Fruit fly (Drosophila melanogaster) whole organism, embryonic: Measurements from ENCODE around the gene CG12290.

ENCODE experiments used
- ATbp ChIP-seq: fragments of 200-800 bp; sonication (Bioruptor generic); optimal IDR thresholded peaks from 2 replicates; lab custom pipeline; 2017; ENCODE audit warnings: missing biosample characterization, mild to moderate bottlenecking, missing genetic modification characterization, missing genetic modification reagents
- Antp ChIP-seq: fragments of 200-800 bp; sonication (Bioruptor generic); optimal IDR thresholded peaks from 3 replicates; lab custom pipeline; 2016; ENCODE audit warnings: missing biosample characterization, missing genetic modification characterization
- Asciz ChIP-seq: fragments of 200-800 bp; sonication (Bioruptor generic); optimal IDR thresholded peaks from 2 replicates; lab custom pipeline; 2017; ENCODE audit warnings: missing biosample characterization, mild to moderate bottlenecking, missing genetic modification characterization, missing genetic modification reagents
- Atf6 ChIP-seq: fragments of 200-800 bp; sonication (Bioruptor generic); IDR thresholded peaks from 2 replicates; pipeline ENCODE4 v1.3.6; 2022; ENCODE audit warnings: missing biosample characterization, missing genetic modification characterization
- BtbVII ChIP-seq: fragments of 200-800 bp; sonication (Bioruptor generic); optimal IDR thresholded peaks from 3 replicates; lab custom pipeline; 2017; ENCODE audit warnings: missing biosample characterization, mild to moderate bottlenecking, missing genetic modification characterization
- CG10267 ChIP-seq: fragments of 200-800 bp; sonication (Bioruptor generic); optimal IDR thresholded peaks from 2 replicates; lab custom pipeline; 2018; ENCODE audit warnings: missing biosample characterization, mild to moderate bottlenecking, missing genetic modification characterization, moderate library complexity
- CG10366 ChIP-seq: fragments of 200-800 bp; sonication (Bioruptor generic); IDR thresholded peaks from 2 replicates; pipeline ENCODE4 v1.3.6; 2022; ENCODE audit warnings: missing biosample characterization, missing genetic modification characterization
- CG10431 ChIP-seq: fragments of 200-800 bp; sonication (Bioruptor generic); optimal IDR thresholded peaks from 3 replicates; lab custom pipeline; 2018; ENCODE audit warnings: missing biosample characterization, mild to moderate bottlenecking, missing genetic modification characterization
- CG12299 ChIP-seq: fragments of 200-800 bp; sonication (Bioruptor generic); optimal IDR thresholded peaks from 2 replicates; lab custom pipeline; 2018; ENCODE audit warnings: missing biosample characterization, mild to moderate bottlenecking, missing genetic modification characterization
- CG13296 ChIP-seq: fragments of 200-800 bp; sonication (Bioruptor generic); optimal IDR thresholded peaks from 3 replicates; lab custom pipeline; 2018; ENCODE audit warnings: missing biosample characterization, mild to moderate bottlenecking, missing genetic modification characterization
- CG13894 ChIP-seq: fragments of 200-800 bp; sonication (Bioruptor generic); optimal IDR thresholded peaks from 3 replicates; lab custom pipeline; 2018; ENCODE audit warnings: missing biosample characterization, mild to moderate bottlenecking, missing genetic modification characterization, moderate library complexity
- CG3163 ChIP-seq: fragments of 200-800 bp; sonication (Bioruptor generic); optimal IDR thresholded peaks from 3 replicates; lab custom pipeline; 2016; ENCODE audit warnings: missing biosample characterization, missing genetic modification characterization
- CG32772 ChIP-seq: fragments of 200-800 bp; sonication (Bioruptor generic); IDR thresholded peaks from 2 replicates; pipeline ENCODE4 v1.3.6; 2022; ENCODE audit warnings: missing biosample characterization, missing genetic modification characterization
- CG3995 ChIP-seq: fragments of 200-800 bp; sonication (Bioruptor generic); optimal IDR thresholded peaks from 3 replicates; lab custom pipeline; 2016; ENCODE audit warnings: missing biosample characterization, missing genetic modification characterization
- CG4730 ChIP-seq: fragments of 200-800 bp; sonication (Bioruptor generic); IDR thresholded peaks from 2 replicates; pipeline ENCODE4 v1.3.6; 2022; ENCODE audit warnings: missing biosample characterization, missing genetic modification characterization
- CG4854 ChIP-seq: fragments of 200-800 bp; sonication (Bioruptor generic); optimal IDR thresholded peaks from 2 replicates; lab custom pipeline; 2016; ENCODE audit warnings: missing biosample characterization, missing genetic modification characterization, inconsistent platforms
- CG5953 ChIP-seq: fragments of 200-800 bp; sonication (Bioruptor generic); IDR thresholded peaks from 2 replicates; pipeline ENCODE4 v1.3.6; 2022; ENCODE audit warnings: missing biosample characterization, missing genetic modification characterization
- CG8290 ChIP-seq, 3 experiments: fragments of 200-800 bp; sonication (Bioruptor generic); optimal IDR thresholded peaks; 2 replicates each; lab custom pipeline; 2016 to 2019; ENCODE audit warnings: missing biosample characterization in 3 of 3, missing genetic modification characterization in 3 of 3, mild to moderate bottlenecking in 2 of 3, moderate library complexity in 1 of 3
- CG8924 ChIP-seq: fragments of 200-800 bp; optimal IDR thresholded peaks from 3 replicates; lab custom pipeline; 2019; ENCODE audit warnings: missing biosample characterization, mild to moderate bottlenecking, missing genetic modification characterization, moderate library complexity
- CoRest ChIP-seq: fragments of 200-800 bp; sonication (Bioruptor generic); optimal IDR thresholded peaks from 3 replicates; lab custom pipeline; 2018; ENCODE audit warnings: missing biosample characterization, mild to moderate bottlenecking, missing genetic modification characterization, moderate library complexity
- D ChIP-seq, 2 experiments: fragments of 200-800 bp in 1 of 2; fragments of >200 bp in 1 of 2; sonication (Bioruptor generic) in 1 of 2; optimal IDR thresholded peaks; 2 replicates in 1 of 2; 3 replicates in 1 of 2; lab custom pipeline; 2017; ENCODE audit warnings: mild to moderate bottlenecking in 1 of 2, missing biosample characterization in 1 of 2, missing genetic modification characterization in 1 of 2, missing genetic modification reagents in 1 of 2
- Dbx ChIP-seq: fragments of 200-800 bp; sonication (Bioruptor generic); IDR thresholded peaks from 3 replicates; pipeline ENCODE4 v1.3.6; 2022; ENCODE audit warnings: missing biosample characterization, missing genetic modification characterization
- Dll ChIP-seq: fragments of 200-800 bp; sonication (Bioruptor generic); IDR thresholded peaks from 4 replicates; pipeline ENCODE4 v1.3.6; 2022; ENCODE audit warnings: missing biosample characterization, missing genetic modification characterization; ENCODE audit not compliant: partially characterized antibody
- Dref ChIP-seq: fragments of 200-800 bp; sonication (Bioruptor generic); IDR thresholded peaks from 2 replicates; pipeline ENCODE4 v1.3.6; 2022; ENCODE audit warnings: missing biosample characterization, missing genetic modification characterization
- ERR ChIP-seq: fragments of 200-800 bp; sonication (Bioruptor generic); optimal IDR thresholded peaks from 2 replicates; lab custom pipeline; 2016; ENCODE audit warnings: missing biosample characterization, missing genetic modification characterization
- GATAe ChIP-seq: fragments of 200-800 bp; sonication (Bioruptor generic); conservative IDR thresholded peaks from 2 replicates; pipeline ENCODE4 v1.3.6; 2022; ENCODE audit warnings: missing biosample characterization, missing genetic modification characterization
- H15 ChIP-seq: fragments of 200-800 bp; sonication (Bioruptor generic); IDR thresholded peaks from 3 replicates; pipeline ENCODE4 v1.3.6; 2022; ENCODE audit warnings: missing biosample characterization, missing genetic modification characterization
- Med ChIP-seq: fragments of 200-800 bp; sonication (Bioruptor generic); peaks from one replicate; lab custom pipeline; 2016; ENCODE audit warnings: missing biosample characterization, missing genetic modification characterization, mild to moderate bottlenecking, inconsistent platforms, moderate library complexity
- NK7.1 ChIP-seq: fragments of 200-800 bp; sonication (Bioruptor generic); optimal IDR thresholded peaks from 3 replicates; lab custom pipeline; 2016; ENCODE audit warnings: missing biosample characterization, missing genetic modification characterization
- Sry-δ ChIP-seq: fragments of 200-800 bp; sonication (Bioruptor generic); optimal IDR thresholded peaks from 2 replicates; lab custom pipeline; 2016; ENCODE audit warnings: missing biosample characterization, missing genetic modification characterization
- Ssrp ChIP-seq: fragments of 200-800 bp; sonication (Bioruptor generic); optimal IDR thresholded peaks from 2 replicates; lab custom pipeline; 2018; ENCODE audit warnings: missing biosample characterization, mild to moderate bottlenecking, missing genetic modification characterization, moderate library complexity
- Taf1 ChIP-seq: fragments of 200-800 bp; sonication (Bioruptor generic); IDR thresholded peaks from 2 replicates; pipeline ENCODE4 v1.3.6; 2022; ENCODE audit warnings: missing biosample characterization, missing genetic modification characterization
- Trl ChIP-seq, 3 experiments: fragments of >200 bp in 2 of 3; fragments of 200-800 bp in 1 of 3; sonication (Bioruptor generic) in 1 of 3; optimal IDR thresholded peaks; 2 replicates in 1 of 3; 3 replicates in 2 of 3; lab custom pipeline; 2016 to 2017; ENCODE audit warnings: missing biosample characterization in 1 of 3, missing genetic modification characterization in 1 of 3
- amos ChIP-seq: fragments of 200-800 bp; sonication (Bioruptor generic); IDR thresholded peaks from 2 replicates; pipeline ENCODE4 v1.3.6; 2022; ENCODE audit warnings: missing biosample characterization, missing genetic modification characterization; ENCODE audit not compliant: partially characterized antibody
- chn ChIP-seq: fragments of 200-800 bp; sonication (Bioruptor generic); optimal IDR thresholded peaks from 2 replicates; lab custom pipeline; 2016; ENCODE audit warnings: missing biosample characterization, missing genetic modification characterization
- exex ChIP-seq: fragments of 200-800 bp; sonication (Bioruptor generic); optimal IDR thresholded peaks from 4 replicates; lab custom pipeline; 2018; ENCODE audit warnings: missing biosample characterization, mild to moderate bottlenecking, missing genetic modification characterization, moderate library complexity
- gro ChIP-seq: fragments of 200-800 bp; sonication (Bioruptor generic); optimal IDR thresholded peaks from 2 replicates; lab custom pipeline; 2016; ENCODE audit warnings: missing biosample characterization, missing genetic modification characterization
- her ChIP-seq: fragments of 200-800 bp; sonication (Bioruptor generic); optimal IDR thresholded peaks from 2 replicates; lab custom pipeline; 2016; ENCODE audit warnings: missing biosample characterization, missing genetic modification characterization
- mirr ChIP-seq: fragments of 200-800 bp; sonication (Bioruptor generic); optimal IDR thresholded peaks from 3 replicates; lab custom pipeline; 2018; ENCODE audit warnings: missing biosample characterization, mild to moderate bottlenecking, missing genetic modification characterization
- nmo ChIP-seq: fragments of 200-800 bp; sonication (Bioruptor generic); optimal IDR thresholded peaks from 2 replicates; lab custom pipeline; 2018; ENCODE audit warnings: missing biosample characterization, mild to moderate bottlenecking, missing genetic modification characterization, moderate library complexity
- nom ChIP-seq: fragments of 200-800 bp; sonication (Bioruptor generic); optimal IDR thresholded peaks from 2 replicates; lab custom pipeline; 2017; ENCODE audit warnings: missing biosample characterization, missing genetic modification characterization, mild to moderate bottlenecking, moderate library complexity, missing genetic modification reagents
- prd ChIP-seq, 3 experiments: fragments of >200 bp in 2 of 3; fragments of 200-800 bp in 1 of 3; sonication (Bioruptor generic) in 1 of 3; optimal IDR thresholded peaks in 2 of 3; IDR thresholded peaks in 1 of 3; 2 replicates in 2 of 3; 3 replicates in 1 of 3; pipeline versions ENCODE4 v1.3.6 to Lab custom; 2017 to 2022; ENCODE audit warnings: missing biosample characterization in 1 of 3, missing genetic modification characterization in 1 of 3
- shn ChIP-seq: fragments of 200-800 bp; sonication (Bioruptor generic); optimal IDR thresholded peaks from 3 replicates; lab custom pipeline; 2016; ENCODE audit warnings: missing biosample characterization, missing genetic modification characterization
- sisA ChIP-seq: fragments of 200-800 bp; sonication (Bioruptor generic); IDR thresholded peaks from 2 replicates; pipeline ENCODE4 v1.3.6; 2022; ENCODE audit warnings: missing biosample characterization, missing genetic modification characterization
- vfl ChIP-seq: fragments of 200-800 bp; sonication (Bioruptor generic); optimal IDR thresholded peaks from 2 replicates; lab custom pipeline; 2016; ENCODE audit warnings: missing biosample characterization, missing genetic modification characterization
- z ChIP-seq: fragments of 200-800 bp; sonication (Bioruptor generic); IDR thresholded peaks from 3 replicates; pipeline ENCODE4 v1.3.6; 2022; ENCODE audit warnings: missing biosample characterization, missing genetic modification characterization

The CG12290 gene

dm6 chr3R:26259863-26260262 lies 29.8 kb downstream of the CG12290 start (continued):
- TF ChIP-seq ERR (GFP tag; lab: Kevin White, UChicago), result no peak
- TF ChIP-seq CG12299 (tag; lab: Kevin White, UChicago), result no peak
- no peak for TF ChIP-seq CG5953 (GFP tag; lab: Robert Waterston, UW)
- no peak for TF ChIP-seq shn (GFP tag; lab: Kevin White, UChicago)
- TF ChIP-seq CG13296 (GFP tag; lab: Kevin White, UChicago), result peak; percentile 17
- TF ChIP-seq CG4730, result no peak
- no peak for TF ChIP-seq CG4854 (GFP tag; lab: Kevin White, UChicago)
- TF ChIP-seq Dll (GFP tag; lab: Robert Waterston, UW), result no peak
- no peak for TF ChIP-seq Ssrp
- no peak for TF ChIP-seq NK7.1 (GFP tag; lab: Kevin White, UChicago)
- TF ChIP-seq H15 (GFP tag; lab: Robert Waterston, UW), result no peak
- no peak for TF ChIP-seq Taf1 (GFP tag; lab: Robert Waterston, UW)
- no peak for TF ChIP-seq amos
- TF ChIP-seq Asciz (GFP tag; lab: Kevin White, UChicago), result no peak
- TF ChIP-seq Antp, result no peak
- no peak for TF ChIP-seq her (GFP tag; lab: Kevin White, UChicago)
- TF ChIP-seq gro (GFP tag; lab: Kevin White, UChicago), result peak; percentile 4
- TF ChIP-seq mirr (GFP tag; lab: Kevin White, UChicago), result peak; percentile 58
- TF ChIP-seq CG3995, result no peak
- TF ChIP-seq GATAe (GFP tag; lab: Robert Waterston, UW), result no peak
- TF ChIP-seq CG8924 (tag; lab: Kevin White, UChicago), result no peak
- peak; percentile 57 for TF ChIP-seq exex
- no peak for TF ChIP-seq CG10431 (GFP tag; lab: Kevin White, UChicago)
- no peak for TF ChIP-seq CoRest
- TF ChIP-seq prd (optimal IDR thresholded peaks at IDR 0.05; lab: Kevin White, UChicago), result no peak
- no peak for TF ChIP-seq prd (GFP tag; IDR thresholded peaks at IDR 0.05; lab: Robert Waterston, UW)
- TF ChIP-seq Dref (GFP tag; lab: Robert Waterston, UW), result no peak
- TF ChIP-seq, all 482 proteins: peak for 14

- TF ChIP-seq z (GFP tag; lab: Robert Waterston, UW), result 0 out of 3 replicates have a peak, but pooled peaks have one; percentile 35
- peak; percentile 7 for TF ChIP-seq ATbp
- TF ChIP-seq CG32772 (GFP tag; lab: Robert Waterston, UW), result no peak
- TF ChIP-seq GATAe (GFP tag; lab: Robert Waterston, UW), result 0 out of 2 replicates have a peak, but pooled peaks have one; percentile 21
- no peak for TF ChIP-seq BtbVII (GFP tag; lab: Kevin White, UChicago)
- TF ChIP-seq vfl (GFP tag; lab: Kevin White, UChicago), result no peak
- TF ChIP-seq nom (GFP tag; lab: Kevin White, UChicago), result peak; percentile 5
- TF ChIP-seq CG3163 (GFP tag; lab: Kevin White, UChicago), result peak; percentile 33
- peak; percentile 36 to 47 for TF ChIP-seq Trl (optimal IDR thresholded peaks at IDR 0.05; lab: Kevin White, UChicago)
- TF ChIP-seq Trl (GFP tag; optimal IDR thresholded peaks at IDR 0.05; lab: Kevin White, UChicago), result no peak
- peak; percentile 20 for TF ChIP-seq Med (GFP tag; lab: Kevin White, UChicago)
Observed at dm6 chr3R:26260692-26261243, 30.7 kb downstream of the CG12290 start.

DNA sequence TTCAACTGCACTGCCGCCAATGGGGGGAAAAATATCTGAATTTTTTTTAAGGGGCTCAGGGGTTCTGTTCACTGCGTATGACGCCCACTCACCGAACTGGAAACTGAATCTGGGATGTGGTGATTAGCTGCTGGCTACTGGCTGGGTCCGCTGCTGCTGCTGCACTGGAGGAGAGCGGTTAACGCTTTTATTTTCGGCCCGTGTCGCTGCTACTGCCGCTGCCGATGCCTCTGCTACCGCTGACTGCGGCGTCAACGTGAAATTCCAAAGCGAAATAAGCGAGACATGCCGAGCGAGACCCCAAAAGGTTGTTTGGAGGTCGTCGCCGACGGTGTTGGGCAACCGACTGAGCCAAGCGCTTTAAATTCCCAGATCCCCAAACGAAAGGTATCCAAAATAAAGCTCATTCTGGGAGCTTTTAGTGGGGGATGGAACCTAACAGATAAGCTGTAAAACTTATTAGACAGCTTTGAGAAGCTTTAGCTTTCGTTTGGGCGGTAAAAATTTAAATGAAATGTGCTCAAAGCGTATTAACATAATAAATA lies 31.3 kb downstream of the CG12290 start, which contains the start of gene Ald1:
Gene Ald1, minus strand, starts transcription at position 348 of the 545 bp plus-strand sequence.
- TF ChIP-seq Dbx (peak; percentile 49; the same call in 1 of the 3 replicates), CG13296 (GFP tag; lab: Kevin White, UChicago) (peak; percentile 19), chn (no peak), CG8290 (GFP tag; optimal IDR thresholded peaks at IDR 0.05; lab: Kevin White, UChicago) (no peak), CG8290 (tag; optimal IDR thresholded peaks at IDR 0.05; lab: Kevin White, UChicago) (peak in 1 of 2 experiments; percentile 42), nmo (GFP tag; lab: Kevin White, UChicago) (no peak), D (optimal IDR thresholded peaks at IDR 0.05; lab: Kevin White, UChicago) (no peak), D (GFP tag; optimal IDR thresholded peaks at IDR 0.05; lab: Kevin White, UChicago) (no peak), Atf6 (GFP tag; lab: Robert Waterston, UW) (0 out of 2 replicates have a peak, but pooled peaks have one; percentile 38), CG13894 (peak; percentile 48), sisA (GFP tag; lab: Robert Waterston, UW) (no peak), mirr (GFP tag; lab: Kevin White, UChicago) (peak; percentile 29), Sry-δ (GFP tag; lab: Kevin White, UChicago) (no peak), CG10366 (no peak), CG10267 (tag; lab: Kevin White, UChicago) (peak; percentile 53)
